Worm (Caenorhabditis elegans): ENCODE data around the gene ZK353.10.

ZK353.10 gene

ce11 chrIII:8439312-8439711, 45.1 kb upstream of the ZK353.10 start, which contains the start of gene pqn-96:
pqn-96 (minus strand) TSS chrIII:8439412.
- TF ChIP-seq nhr-10 (tag; optimal IDR thresholded peaks at IDR 0.05): no peak
- no peak for TF ChIP-seq sem-4 (tag; optimal IDR thresholded peaks at IDR 0.05)
- no peak for TF ChIP-seq lsy-2 (tag; optimal IDR thresholded peaks at IDR 0.05)

DNA sequence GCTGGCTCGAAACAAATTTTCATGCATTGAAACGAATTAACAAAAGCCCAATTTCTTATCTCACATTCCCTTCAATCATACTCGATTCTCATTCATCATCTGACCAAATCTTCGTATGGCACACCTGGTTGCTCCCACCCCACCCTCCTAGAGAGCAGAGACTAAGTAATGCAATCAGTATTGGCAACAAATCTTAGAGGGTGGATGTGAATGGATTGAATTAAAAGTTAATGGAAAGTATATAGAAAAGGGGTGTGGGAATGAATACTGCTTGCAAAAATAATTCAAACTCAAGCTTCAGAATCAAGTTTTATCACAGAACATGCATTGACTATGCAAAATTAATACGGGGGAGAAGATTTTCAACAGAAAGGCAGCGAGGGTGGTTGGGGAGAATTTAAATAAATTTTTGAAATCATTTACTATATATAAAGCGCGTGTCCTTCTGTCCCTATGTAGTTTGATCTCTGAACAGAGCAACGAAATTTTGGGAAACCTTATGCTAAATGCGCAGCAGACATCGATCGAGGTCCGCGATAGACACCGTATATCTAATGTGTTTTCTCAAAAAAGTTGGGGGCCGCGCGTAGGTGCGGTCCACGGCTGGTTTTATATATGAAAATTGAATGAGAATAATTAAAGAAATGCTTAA, 43.7 kb upstream of the ZK353.10 start:
- TF ChIP-seq skn-1 (tag; optimal IDR thresholded peaks at IDR 0.05) (no peak), ztf-4 (tag; optimal IDR thresholded peaks at IDR 0.05) (no peak), C34F6.9 (tag; optimal IDR thresholded peaks at IDR 0.05) (no peak), ceh-82 (tag; optimal IDR thresholded peaks at IDR 0.05) (no peak), lin-13 (GFP tag; optimal IDR thresholded peaks at IDR 0.05) (no peak), nhr-23 (tag; optimal IDR thresholded peaks at IDR 0.05) (no peak)

- TF ChIP-seq egl-27 (tag; optimal IDR thresholded peaks at IDR 0.05) (no peak), ZK546.5 (tag; optimal IDR thresholded peaks at IDR 0.05) (no peak), ztf-4 (tag; optimal IDR thresholded peaks at IDR 0.05) (no peak), elt-3 (tag; optimal IDR thresholded peaks at IDR 0.05) (no peak), ama-1 (optimal IDR thresholded peaks at IDR 0.05) (no peak), nhr-12 (tag; optimal IDR thresholded peaks at IDR 0.05) (no peak), elt-1 (tag; optimal IDR thresholded peaks at IDR 0.05) (no peak), unc-55 (GFP tag; optimal IDR thresholded peaks at IDR 0.05) (no peak), fos-1 (tag; optimal IDR thresholded peaks at IDR 0.05) (no peak), dmd-4 (tag; optimal IDR thresholded peaks at IDR 0.05) (no peak), ceh-16 (tag; optimal IDR thresholded peaks at IDR 0.05) (no peak), sma-3 (GFP tag; optimal IDR thresholded peaks at IDR 0.05) (no peak), sem-4 (tag; optimal IDR thresholded peaks at IDR 0.05) (no peak), Y55F3AM.14 (GFP tag; optimal IDR thresholded peaks at IDR 0.05) (no peak), gmeb-1 (tag; optimal IDR thresholded peaks at IDR 0.05) (no peak), C34F6.9 (tag; optimal IDR thresholded peaks at IDR 0.05) (no peak), sma-9 (GFP tag; optimal IDR thresholded peaks at IDR 0.05) (no peak), sma-9 (tag; optimal IDR thresholded peaks at IDR 0.05) (no peak), lsy-2 (tag; optimal IDR thresholded peaks at IDR 0.05) (no peak), mab-5 (tag; optimal IDR thresholded peaks at IDR 0.05) (no peak), unc-39 (tag; optimal IDR thresholded peaks at IDR 0.05) (no peak)
Observed at ce11 chrIII:8435074-8435473, 40.9 kb upstream of the ZK353.10 start, which contains the start of gene ZK1236.9. ZK1236.9 (minus strand) TSS chrIII:8435174.

DNA sequence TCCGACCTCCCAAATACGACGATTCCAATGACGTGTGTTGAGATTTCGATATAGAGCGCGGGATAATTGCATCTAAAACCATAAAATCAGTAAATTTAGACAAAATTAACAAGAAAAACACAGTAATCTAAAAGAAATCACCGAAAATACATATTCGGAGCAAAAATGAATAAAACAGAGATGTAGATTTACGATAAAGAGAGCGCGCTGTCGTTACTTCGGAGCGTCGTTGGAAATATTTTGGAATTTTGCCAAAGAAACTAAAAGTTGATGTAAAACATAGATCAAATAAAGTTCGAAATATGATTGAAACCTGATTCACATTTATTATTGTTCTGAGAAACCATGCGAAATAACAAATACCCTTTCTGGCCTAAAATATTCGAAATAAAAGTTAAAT, 37.9 kb upstream of the ZK353.10 start, which contains the start of gene ZK1236.5:
TSS of gene ZK1236.5 (minus strand) at position 72 of the 400 bp plus-strand sequence.
- peak; percentile 58 for TF ChIP-seq C34F6.9 (tag; optimal IDR thresholded peaks at IDR 0.05)
- TF ChIP-seq unc-55 (GFP tag; optimal IDR thresholded peaks at IDR 0.05): peak; percentile 40
- TF ChIP-seq nhr-25 (tag; optimal IDR thresholded peaks at IDR 0.05): peak; percentile 9
- TF ChIP-seq nhr-77 (tag; optimal IDR thresholded peaks at IDR 0.05): no peak
- peak; percentile 12 for TF ChIP-seq crh-2 (tag; optimal IDR thresholded peaks at IDR 0.05)
- no peak for TF ChIP-seq nhr-6 (tag; optimal IDR thresholded peaks at IDR 0.05)
- TF ChIP-seq lin-13 (GFP tag; optimal IDR thresholded peaks at IDR 0.05): peak; percentile 22
- TF ChIP-seq R02D3.7 (tag; optimal IDR thresholded peaks at IDR 0.05): peak; percentile 90
- TF ChIP-seq sma-3 (GFP tag; optimal IDR thresholded peaks at IDR 0.05): peak; percentile 3
- no peak for TF ChIP-seq peb-1 (tag; optimal IDR thresholded peaks at IDR 0.05)
- peak; percentile 30 for TF ChIP-seq gmeb-1 (tag; optimal IDR thresholded peaks at IDR 0.05)
- TF ChIP-seq lsy-2 (tag; optimal IDR thresholded peaks at IDR 0.05): peak; percentile 3 to 72
- TF ChIP-seq nhr-129 (tag; optimal IDR thresholded peaks at IDR 0.05): peak; percentile 17

DNA sequence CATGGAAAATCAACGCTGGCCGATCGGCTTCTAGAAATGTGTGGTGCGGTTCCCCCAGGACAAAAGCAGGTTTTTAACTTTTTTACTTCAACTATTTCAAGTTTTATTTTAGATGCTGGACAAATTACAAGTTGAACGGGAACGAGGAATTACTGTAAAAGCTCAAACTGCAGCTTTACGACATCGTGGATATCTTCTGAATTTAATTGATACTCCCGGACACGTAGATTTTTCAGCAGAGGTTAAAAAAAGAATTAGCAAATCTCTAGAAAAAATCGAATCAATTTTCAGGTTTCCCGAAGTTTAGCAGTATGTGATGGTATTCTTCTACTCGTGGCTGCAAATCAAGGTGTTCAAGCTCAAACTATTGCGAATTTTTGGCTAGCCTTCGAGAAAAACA, 35.3 kb upstream of the ZK353.10 start:
- TF ChIP-seq aly-2 (tag; optimal IDR thresholded peaks at IDR 0.05) (no peak), elt-3 (tag; optimal IDR thresholded peaks at IDR 0.05) (no peak), crh-2 (tag; optimal IDR thresholded peaks at IDR 0.05) (no peak), unc-55 (GFP tag; optimal IDR thresholded peaks at IDR 0.05) (no peak), peb-1 (tag; optimal IDR thresholded peaks at IDR 0.05) (no peak), nhr-23 (tag; optimal IDR thresholded peaks at IDR 0.05) (no peak), sem-4 (tag; optimal IDR thresholded peaks at IDR 0.05) (no peak), egl-27 (tag; optimal IDR thresholded peaks at IDR 0.05) (no peak), mdl-1 (tag; optimal IDR thresholded peaks at IDR 0.05) (no peak), nhr-77 (tag; optimal IDR thresholded peaks at IDR 0.05) (no peak), nhr-11 (tag; optimal IDR thresholded peaks at IDR 0.05) (no peak), zag-1 (tag; optimal IDR thresholded peaks at IDR 0.05) (no peak), nhr-10 (tag; optimal IDR thresholded peaks at IDR 0.05) (no peak), ama-1 (optimal IDR thresholded peaks at IDR 0.05) (no peak), nhr-25 (tag; optimal IDR thresholded peaks at IDR 0.05) (no peak)

Data from whole organism, L2 larva.